Fruit fly (Drosophila melanogaster): ENCODE measurements around the gene CG12084.
A peak's percentile ranks its signal among the peaks of the same experiment; 100 is the strongest.

The CG12084 gene

dm6 chr3L:1517274-1518047 lies 21.0 kb upstream of the CG12084 start (continued):
- peak; percentile 41 for TF ChIP-seq CG3847 (GFP tag; IDR thresholded peaks at IDR 0.05)
- TF ChIP-seq so (GFP tag; IDR thresholded peaks at IDR 0.05), result 0 out of 3 replicates have a peak, but pooled peaks have one; percentile 48
- TF ChIP-seq jumu (GFP tag; optimal IDR thresholded peaks at IDR 0.05), result peak; percentile 80
- TF ChIP-seq CG4360 (GFP tag; IDR thresholded peaks at IDR 0.05), result peak; percentile 14; the same call in 1 of the 2 replicates
- TF ChIP-seq kay (GFP tag; optimal IDR thresholded peaks at IDR 0.05), result no peak
- TF ChIP-seq ranshi (GFP tag; IDR thresholded peaks at IDR 0.05), result peak; percentile 62
- no peak for TF ChIP-seq Stat92E (GFP tag; optimal IDR thresholded peaks at IDR 0.05)
- TF ChIP-seq Bteb2 (GFP tag; optimal IDR thresholded peaks at IDR 0.05), result peak; percentile 32
- TF ChIP-seq zfh2 (GFP tag; optimal IDR thresholded peaks at IDR 0.05), result peak; percentile 79
- TF ChIP-seq tup (GFP tag; optimal IDR thresholded peaks at IDR 0.05), result peak; percentile 59
- TF ChIP-seq toy (GFP tag; IDR thresholded peaks at IDR 0.05), result no peak
- TF ChIP-seq CG10267 (tag; optimal IDR thresholded peaks at IDR 0.05), result peak; percentile 97
- peak; percentile 12 for TF ChIP-seq Hmx (GFP tag; optimal IDR thresholded peaks at IDR 0.05)
- peak; percentile 8 for TF ChIP-seq CG16815 (GFP tag; optimal IDR thresholded peaks at IDR 0.05)
- peak; percentile 36 for TF ChIP-seq HmgZ (tag; optimal IDR thresholded peaks at IDR 0.05)
- TF ChIP-seq CG12391 (tag; optimal IDR thresholded peaks at IDR 0.05), result peak; percentile 35
- peak; percentile 94 for TF ChIP-seq CG3995 (GFP tag; optimal IDR thresholded peaks at IDR 0.05)
- peak; percentile 51 for TF ChIP-seq CG3163 (GFP tag; optimal IDR thresholded peaks at IDR 0.05)
- TF ChIP-seq CG15073 (GFP tag; optimal IDR thresholded peaks at IDR 0.05), result no peak
- peak; percentile 48 for TF ChIP-seq CG34224 (GFP tag; IDR thresholded peaks at IDR 0.05; ENCODE audit: partially characterized antibody)
- TF ChIP-seq CG10462 (GFP tag; optimal IDR thresholded peaks at IDR 0.05), result peak; percentile 51
- no peak for TF ChIP-seq Trl (optimal IDR thresholded peaks at IDR 0.05)
- peak; percentile 77 for TF ChIP-seq Trl (GFP tag; optimal IDR thresholded peaks at IDR 0.05)
- TF ChIP-seq aop (GFP tag; IDR thresholded peaks at IDR 0.05), result no peak
- peak; percentile 70 for TF ChIP-seq hb (GFP tag; IDR thresholded peaks at IDR 0.05; ENCODE audit: partially characterized antibody)
- TF ChIP-seq Optix (GFP tag; IDR thresholded peaks at IDR 0.05), result peak; percentile 69; the same call in 2 of the 3 replicates
- peak; percentile 19 to 62 for TF ChIP-seq tll (GFP tag; optimal IDR thresholded peaks at IDR 0.05)
- TF ChIP-seq Sox102F (GFP tag; optimal IDR thresholded peaks at IDR 0.05), result peak; percentile 43
- TF ChIP-seq CG1529 (GFP tag; optimal IDR thresholded peaks at IDR 0.05), result no peak
- no peak for TF ChIP-seq z (GFP tag; IDR thresholded peaks at IDR 0.05)
- peak; percentile 52 for TF ChIP-seq CG18476 (GFP tag; optimal IDR thresholded peaks at IDR 0.05)
- no peak for TF ChIP-seq ro (GFP tag; IDR thresholded peaks at IDR 0.05)
- peak; percentile 43 for TF ChIP-seq ERR (GFP tag; optimal IDR thresholded peaks at IDR 0.05)
- TF ChIP-seq CG17829 (tag; optimal IDR thresholded peaks at IDR 0.05), result peak; percentile 38
- no peak for TF ChIP-seq Sry-β (GFP tag; optimal IDR thresholded peaks at IDR 0.05)
- TF ChIP-seq jigr1 (GFP tag; IDR thresholded peaks at IDR 0.05), result no peak
- TF ChIP-seq CG10565 (GFP tag; optimal IDR thresholded peaks at IDR 0.05), result no peak
- peak; percentile 58 for TF ChIP-seq esg (GFP tag; conservative IDR thresholded peaks at IDR 0.05)
- TF ChIP-seq CG2129 (GFP tag; IDR thresholded peaks at IDR 0.05; ENCODE audit: partially characterized antibody), result peak; percentile 53
- peak; percentile 16 for TF ChIP-seq CG31388 (GFP tag; optimal IDR thresholded peaks at IDR 0.05)
- TF ChIP-seq CG7786 (GFP tag; optimal IDR thresholded peaks at IDR 0.05), result peak; percentile 87
- TF ChIP-seq bab2 (GFP tag; optimal IDR thresholded peaks at IDR 0.05), result peak; percentile 70
- TF ChIP-seq Scr (GFP tag; IDR thresholded peaks at IDR 0.05; ENCODE audit: partially characterized antibody), result peak; percentile 84
- TF ChIP-seq CG10274 (GFP tag; optimal IDR thresholded peaks at IDR 0.05), result peak; percentile 73
- TF ChIP-seq CG13296 (GFP tag; optimal IDR thresholded peaks at IDR 0.05), result no peak
- TF ChIP-seq CG14710 (tag; optimal IDR thresholded peaks at IDR 0.05), result peak; percentile 71
- peak; percentile 40 for TF ChIP-seq CG18619 (GFP tag; optimal IDR thresholded peaks at IDR 0.05)
- peak; percentile 80 for TF ChIP-seq slbo (GFP tag; IDR thresholded peaks at IDR 0.05)
- TF ChIP-seq CG12299 (tag; optimal IDR thresholded peaks at IDR 0.05), result no peak
